Fruit fly (Drosophila melanogaster): Measurements from ENCODE around the gene CG17490.
A peak's percentile ranks its signal among the peaks of the same experiment; 100 is the strongest.

CG17490 gene

DNA sequence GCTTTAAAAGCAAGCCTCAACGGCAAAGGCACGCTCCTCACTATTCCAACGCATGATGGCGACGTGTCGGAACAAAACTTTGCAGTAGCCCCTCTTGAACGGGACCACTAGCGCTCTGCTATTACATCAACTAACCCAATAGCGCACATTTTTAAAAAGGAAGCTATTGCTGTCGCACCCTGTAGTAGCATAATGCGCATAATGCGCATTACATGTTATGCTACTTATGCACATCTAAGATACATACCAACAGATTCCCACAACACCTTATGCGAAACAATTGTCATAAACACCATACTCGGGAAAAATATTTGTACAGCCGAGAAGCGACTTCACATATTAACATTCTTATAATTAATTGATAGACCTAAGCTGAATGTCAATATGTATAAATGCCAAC, 32.6 kb downstream of the CG17490 start (continued):
- TF ChIP-seq CG1024 (GFP tag; IDR thresholded peaks at IDR 0.05) = peak; percentile 81
- TF ChIP-seq pho (GFP tag; optimal IDR thresholded peaks at IDR 0.05) = no peak
- peak; percentile 6 for TF ChIP-seq Lhr (GFP tag; optimal IDR thresholded peaks at IDR 0.05)

DNA sequence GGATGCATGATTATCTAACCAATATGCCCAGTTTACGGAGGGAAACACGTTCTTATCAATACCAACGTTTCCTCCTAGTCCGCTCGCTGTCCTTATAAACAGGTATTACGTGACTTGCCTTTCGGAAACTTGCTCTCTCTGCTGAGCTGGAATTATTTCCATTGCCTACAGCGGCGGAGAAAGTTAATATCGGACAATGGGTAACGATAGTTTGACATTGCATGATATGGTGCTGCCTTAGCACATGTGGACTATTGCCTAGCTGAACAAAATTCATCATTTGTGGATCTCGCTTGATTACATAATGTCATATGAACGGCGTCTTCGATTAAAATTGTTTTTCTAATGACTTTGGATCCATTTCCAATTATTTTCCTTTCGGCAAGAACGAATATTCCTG, 36.8 kb downstream of the CG17490 start:
- TF ChIP-seq CkIIα-i1 (GFP tag; IDR thresholded peaks at IDR 0.05) (no peak), CG1603 (tag; optimal IDR thresholded peaks at IDR 0.05) (peak; percentile 98), Lhr (GFP tag; optimal IDR thresholded peaks at IDR 0.05) (peak; percentile 20), CG17359 (tag; optimal IDR thresholded peaks at IDR 0.05) (no peak), ssp (GFP tag; IDR thresholded peaks at IDR 0.05) (peak; percentile 58), CG30020 (tag; optimal IDR thresholded peaks at IDR 0.05) (peak; percentile 93), CG1024 (GFP tag; IDR thresholded peaks at IDR 0.05) (peak; percentile 70), CG6272 (GFP tag; IDR thresholded peaks at IDR 0.05) (no peak), chm (GFP tag; IDR thresholded peaks at IDR 0.05) (no peak), CG11723 (GFP tag; optimal IDR thresholded peaks at IDR 0.05) (peak; percentile 68), CG8290 (GFP tag; optimal IDR thresholded peaks at IDR 0.05) (peak; percentile 45), CG8290 (tag; optimal IDR thresholded peaks at IDR 0.05) (no peak), CG7745 (tag; optimal IDR thresholded peaks at IDR 0.05) (no peak), BEAF-32 (GFP tag; optimal IDR thresholded peaks at IDR 0.05) (peak; percentile 32), ara (GFP tag; IDR thresholded peaks at IDR 0.05) (no peak), CG17802 (tag; optimal IDR thresholded peaks at IDR 0.05) (peak; percentile 25), CG6813 (GFP tag; optimal IDR thresholded peaks at IDR 0.05) (no peak)

DNA sequence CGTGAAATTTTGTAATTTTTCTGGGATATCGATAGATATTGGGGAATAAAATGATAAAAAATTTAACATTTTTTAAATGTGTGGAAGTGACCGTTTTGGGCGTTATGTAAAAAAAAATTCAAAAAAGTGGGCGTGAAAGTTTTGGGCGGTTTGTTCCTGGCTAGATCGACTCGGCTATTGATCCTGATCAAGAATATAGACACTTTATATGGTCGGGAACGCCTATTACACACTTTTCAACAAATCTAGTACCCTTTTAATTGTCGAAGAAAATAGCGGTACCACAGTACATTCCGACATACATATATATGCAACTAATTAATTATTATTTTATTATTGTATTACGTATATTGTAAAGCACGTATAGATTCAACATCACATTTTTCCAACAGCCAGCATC, 37.9 kb downstream of the CG17490 start:
- TF ChIP-seq lilli (GFP tag; optimal IDR thresholded peaks at IDR 0.05) (no peak), CG30020 (tag; optimal IDR thresholded peaks at IDR 0.05) (peak; percentile 83), nau (GFP tag; optimal IDR thresholded peaks at IDR 0.05) (no peak), cad (GFP tag; optimal IDR thresholded peaks at IDR 0.05) (no peak), CG17802 (tag; optimal IDR thresholded peaks at IDR 0.05) (peak; percentile 33), Blimp-1 (GFP tag; optimal IDR thresholded peaks at IDR 0.05) (no peak), H2.0 (GFP tag; IDR thresholded peaks at IDR 0.05) (no peak), CG2199 (GFP tag; IDR thresholded peaks at IDR 0.05) (no peak), CG8478 (optimal IDR thresholded peaks at IDR 0.05) (no peak), CG7357 (GFP tag; IDR thresholded peaks at IDR 0.05) (0 out of 3 replicates have a peak, but pooled peaks have one; percentile 27), CG6254 (GFP tag; optimal IDR thresholded peaks at IDR 0.05) (no peak), trh (GFP tag; optimal IDR thresholded peaks at IDR 0.05) (no peak), tap (tag; optimal IDR thresholded peaks at IDR 0.05) (no peak), CG1024 (GFP tag; IDR thresholded peaks at IDR 0.05) (peak; percentile 53), CG11696 (GFP tag; IDR thresholded peaks at IDR 0.05) (no peak), CG8924 (tag; optimal IDR thresholded peaks at IDR 0.05) (no peak), ssp (GFP tag; IDR thresholded peaks at IDR 0.05) (peak; percentile 79), gro (GFP tag; optimal IDR thresholded peaks at IDR 0.05) (no peak), da (GFP tag; optimal IDR thresholded peaks at IDR 0.05) (no peak), Asciz (GFP tag; optimal IDR thresholded peaks at IDR 0.05) (no peak), lab (GFP tag; optimal IDR thresholded peaks at IDR 0.05) (no peak), HLHmδ (GFP tag; optimal IDR thresholded peaks at IDR 0.05) (no peak), CG2889 (GFP tag; IDR thresholded peaks at IDR 0.05) (no peak), seq (GFP tag; IDR thresholded peaks at IDR 0.05) (no peak), gem (tag; optimal IDR thresholded peaks at IDR 0.05) (no peak), Aef1 (GFP tag; IDR thresholded peaks at IDR 0.05) (no peak)

All from whole organism, embryonic.